Worm (Caenorhabditis elegans) whole organism, L4 larva: ENCODE data around the gene idhg-1.

Experiments
- D1046.2 ChIP-seq: fragments of 200-800 bp; sonication (Bioruptor generic); IDR thresholded peaks from 2 replicates; pipeline ENCODE4 v1.3.6; 2022; ENCODE audit warnings: missing genetic modification characterization, missing compliant biosample characterization
- F26F4.8 ChIP-seq: fragments of 200-800 bp; sonication (Bioruptor generic); conservative IDR thresholded peaks from 2 replicates; pipeline ENCODE4 v1.3.6; 2022; ENCODE audit warnings: missing genetic modification characterization, missing compliant biosample characterization
- F44E2.7 ChIP-seq: fragments of 200-800 bp; sonication (Bioruptor generic); IDR thresholded peaks from 2 replicates; pipeline ENCODE4 v2.1.2; 2022; ENCODE audit warnings: missing genetic modification characterization, missing compliant biosample characterization
- F49E8.2 ChIP-seq: sonication (generic microtip); optimal IDR thresholded peaks from 2 replicates; lab custom pipeline; 2016; ENCODE audit warnings: missing compliant biosample characterization, mild to moderate bottlenecking, missing genetic modification characterization, borderline replicate concordance
- R02D3.7 ChIP-seq: fragments of 150-350 bp; sonication (generic microtip); optimal IDR thresholded peaks from 3 replicates; lab custom pipeline; 2014; ENCODE audit warnings: missing biosample characterization, missing genetic modification characterization
- Y105C5A.15 ChIP-seq: fragments of 200-800 bp; sonication (Bioruptor generic); IDR thresholded peaks from 2 replicates; pipeline ENCODE4 v1.3.6; 2022; ENCODE audit warnings: missing genetic modification characterization, missing compliant biosample characterization
- Y48G9A.11 ChIP-seq: fragments of 200-800 bp; sonication (Bioruptor generic); IDR thresholded peaks from 2 replicates; pipeline ENCODE4 v1.3.6; 2022; ENCODE audit warnings: missing genetic modification reagents, missing genetic modification characterization, missing compliant biosample characterization
- Y5F2A.4 ChIP-seq: fragments of 200-800 bp; sonication (Bioruptor generic); optimal IDR thresholded peaks from 2 replicates; lab custom pipeline; 2018; ENCODE audit warnings: mild to moderate bottlenecking, missing genetic modification characterization, missing compliant biosample characterization
- Y75B8A.6 ChIP-seq: fragments of 200-800 bp; sonication (Bioruptor generic); IDR thresholded peaks from 2 replicates; pipeline ENCODE4 v1.3.6; 2022; ENCODE audit warnings: missing genetic modification reagents, missing genetic modification characterization, missing compliant biosample characterization
- ZK337.2 ChIP-seq: fragments of 200-800 bp; sonication (Bioruptor generic); IDR thresholded peaks from 2 replicates; pipeline ENCODE4 v1.3.6; 2022; ENCODE audit warnings: missing genetic modification reagents, missing genetic modification characterization, missing compliant biosample characterization
- aha-1 ChIP-seq: fragments of 150-350 bp; peaks from one replicate; lab custom pipeline; 2014; ENCODE audit warnings: missing biosample characterization, missing genetic modification characterization
- aly-2 ChIP-seq: sonication (generic microtip); optimal IDR thresholded peaks from 2 replicates; lab custom pipeline; 2018; ENCODE audit warnings: missing biosample characterization, missing genetic modification characterization
- ama-1 ChIP-seq: fragments of 150-350 bp; optimal IDR thresholded peaks from 2 replicates; lab custom pipeline; 2014; ENCODE audit warnings: inconsistent platforms, mixed read lengths
- attf-4 ChIP-seq: sonication (generic microtip); optimal IDR thresholded peaks from 3 replicates; lab custom pipeline; 2017; ENCODE audit warnings: missing biosample characterization, missing genetic modification characterization
- ceh-44 ChIP-seq: fragments of 200-800 bp; sonication (Bioruptor generic); IDR thresholded peaks from 2 replicates; pipeline ENCODE4 v1.3.6; 2022; ENCODE audit warnings: missing genetic modification reagents, missing genetic modification characterization, missing compliant biosample characterization
- daf-16 ChIP-seq, 3 experiments: sonication (generic microtip); optimal IDR thresholded peaks; 2 replicates each; lab custom pipeline; 2016 to 2017; ENCODE audit warnings: missing genetic modification characterization in 3 of 3, missing genetic modification reagents in 3 of 3, mild to moderate bottlenecking in 2 of 3, missing compliant biosample characterization in 2 of 3, missing biosample characterization in 1 of 3, moderate library complexity in 1 of 3
- daf-19 ChIP-seq: fragments of 200-800 bp; sonication (Bioruptor generic); conservative IDR thresholded peaks from 2 replicates; pipeline ENCODE4 v1.3.6; 2022; ENCODE audit warnings: missing genetic modification characterization, missing compliant biosample characterization
- dmd-9 ChIP-seq: fragments of 200-800 bp; sonication (Bioruptor generic); IDR thresholded peaks from 2 replicates; pipeline ENCODE4 v1.3.6; 2022; ENCODE audit warnings: missing genetic modification reagents, missing genetic modification characterization, missing compliant biosample characterization
- dpl-1 ChIP-seq: fragments of 150-350 bp; optimal IDR thresholded peaks from 2 replicates; lab custom pipeline; 2014; ENCODE audit warnings: missing biosample characterization, missing genetic modification reagents, missing genetic modification characterization
- fkh-10 ChIP-seq: fragments of 150-350 bp; optimal IDR thresholded peaks from 2 replicates; lab custom pipeline; 2014; ENCODE audit warnings: missing biosample characterization, missing genetic modification reagents, missing genetic modification characterization
- gei-8 ChIP-seq: fragments of 200-800 bp; sonication (Bioruptor generic); optimal IDR thresholded peaks from 2 replicates; lab custom pipeline; 2018; ENCODE audit warnings: mild to moderate bottlenecking, missing genetic modification characterization, missing compliant biosample characterization
- jun-1 ChIP-seq: fragments of 150-350 bp; optimal IDR thresholded peaks from 2 replicates; lab custom pipeline; 2014; ENCODE audit warnings: missing biosample characterization, missing genetic modification reagents, missing genetic modification characterization
- lim-7 ChIP-seq: fragments of 200-800 bp; sonication (Bioruptor generic); IDR thresholded peaks from 2 replicates; pipeline ENCODE4 v1.3.6; 2022; ENCODE audit warnings: missing genetic modification characterization, missing compliant biosample characterization
- lin-1 ChIP-seq: fragments of 200-800 bp; sonication (Bioruptor generic); IDR thresholded peaks from 2 replicates; pipeline ENCODE4 v1.3.6; 2022; ENCODE audit warnings: missing genetic modification reagents, missing genetic modification characterization, missing compliant biosample characterization
- lin-13 ChIP-seq: fragments of 150-350 bp; optimal IDR thresholded peaks from 2 replicates; lab custom pipeline; 2014; ENCODE audit warnings: missing biosample characterization, missing genetic modification reagents, missing genetic modification characterization
- lin-15B ChIP-seq: fragments of 150-350 bp; sonication (generic microtip); optimal IDR thresholded peaks from 3 replicates; lab custom pipeline; 2014; ENCODE audit warnings: missing biosample characterization, missing genetic modification characterization
- lin-29 ChIP-seq: fragments of 200-800 bp; sonication (Bioruptor generic); IDR thresholded peaks from 2 replicates; pipeline ENCODE4 v1.3.6; 2022; ENCODE audit warnings: missing genetic modification reagents, missing genetic modification characterization, missing compliant biosample characterization
- lin-39 ChIP-seq: fragments of 150-350 bp; optimal IDR thresholded peaks from 2 replicates; lab custom pipeline; 2014; ENCODE audit warnings: missing biosample characterization, missing genetic modification reagents, missing genetic modification characterization
- mes-2 ChIP-seq: sonication (generic microtip); optimal IDR thresholded peaks from 2 replicates; lab custom pipeline; 2016; ENCODE audit warnings: missing genotype, mild to moderate bottlenecking, missing genetic modification characterization, missing compliant biosample characterization; ENCODE audit not compliant: poor library complexity, severe bottlenecking
- mxl-2 ChIP-seq: fragments of 200-800 bp; sonication (Bioruptor generic); conservative IDR thresholded peaks from 2 replicates; pipeline ENCODE4 v1.3.6; 2022; ENCODE audit warnings: missing genetic modification reagents, missing genetic modification characterization, missing compliant biosample characterization
- nhr-111 ChIP-seq: fragments of 200-800 bp; sonication (Bioruptor generic); optimal IDR thresholded peaks from 2 replicates; lab custom pipeline; 2018; ENCODE audit warnings: mild to moderate bottlenecking, missing genetic modification characterization, missing compliant biosample characterization
- nhr-41 ChIP-seq: fragments of 200-800 bp; sonication (Bioruptor generic); IDR thresholded peaks from 2 replicates; pipeline ENCODE4 v1.3.6; 2022; ENCODE audit warnings: missing genetic modification reagents, missing genetic modification characterization, missing compliant biosample characterization
- nhr-42 ChIP-seq: fragments of 200-800 bp; sonication (Bioruptor generic); IDR thresholded peaks from 2 replicates; pipeline ENCODE4 v1.3.6; 2022; ENCODE audit warnings: missing genetic modification characterization, missing compliant biosample characterization
- nhr-77 ChIP-seq: fragments of 150-350 bp; optimal IDR thresholded peaks from 2 replicates; lab custom pipeline; 2014; ENCODE audit warnings: missing biosample characterization, missing genetic modification characterization
- php-3 ChIP-seq: fragments of 200-800 bp; sonication (Bioruptor generic); IDR thresholded peaks from 2 replicates; pipeline ENCODE4 v1.3.6; 2022; ENCODE audit warnings: missing genetic modification reagents, missing genetic modification characterization, missing compliant biosample characterization
- rbr-2 ChIP-seq: sonication (generic microtip); optimal IDR thresholded peaks from 2 replicates; lab custom pipeline; 2016; ENCODE audit warnings: missing genotype, missing genetic modification characterization, missing compliant biosample characterization
- saeg-2 ChIP-seq: fragments of 200-800 bp; sonication (Bioruptor generic); IDR thresholded peaks from 2 replicates; pipeline ENCODE4 v1.3.6; 2022; ENCODE audit warnings: missing genetic modification reagents, missing genetic modification characterization, missing compliant biosample characterization
- skn-1 ChIP-seq: fragments of 150-350 bp; optimal IDR thresholded peaks from 2 replicates; lab custom pipeline; 2014; ENCODE audit warnings: missing biosample characterization, missing genetic modification characterization
- snpc-4 ChIP-seq: fragments of 150-350 bp; optimal IDR thresholded peaks from 2 replicates; lab custom pipeline; 2014; ENCODE audit warnings: missing biosample characterization, missing genetic modification characterization
- spr-1 ChIP-seq: sonication (generic microtip); optimal IDR thresholded peaks from 2 replicates; lab custom pipeline; 2016; ENCODE audit warnings: mild to moderate bottlenecking, missing genetic modification characterization, missing compliant biosample characterization
- spr-3 ChIP-seq: fragments of 200-800 bp; sonication (Bioruptor generic); optimal IDR thresholded peaks from 2 replicates; lab custom pipeline; 2018; ENCODE audit warnings: mild to moderate bottlenecking, missing genetic modification characterization, missing compliant biosample characterization
- unc-62 ChIP-seq, 3 experiments: fragments of 150-350 bp in 1 of 3; sonication (generic microtip); optimal IDR thresholded peaks in 2 of 3; peaks in 1 of 3; 1 replicate in 1 of 3; 2 replicates in 2 of 3; lab custom pipeline; 2014 to 2017; ENCODE audit warnings: missing biosample characterization in 3 of 3, missing genetic modification characterization in 3 of 3, missing genetic modification reagents in 3 of 3, missing genotype in 1 of 3
- zag-1 ChIP-seq: fragments of 150-350 bp; optimal IDR thresholded peaks from 2 replicates; lab custom pipeline; 2014; ENCODE audit warnings: missing biosample characterization, missing genetic modification characterization
- zfp-2 ChIP-seq: sonication (generic microtip); optimal IDR thresholded peaks from 2 replicates; lab custom pipeline; 2016; ENCODE audit warnings: mild to moderate bottlenecking, missing genetic modification characterization, missing compliant biosample characterization
- zip-11 ChIP-seq: fragments of 200-800 bp; sonication (Bioruptor generic); IDR thresholded peaks from 2 replicates; pipeline ENCODE4 v1.3.6; 2022; ENCODE audit warnings: missing genetic modification characterization, missing compliant biosample characterization
- ztf-11 ChIP-seq: fragments of 150-350 bp; optimal IDR thresholded peaks from 2 replicates; lab custom pipeline; 2014; ENCODE audit warnings: missing biosample characterization, missing genetic modification characterization

Gene idhg-1

ce11 chrIII:4544959-4545358 is 23.6 kb upstream of the idhg-1 start, which contains the start of gene M88.3:
Gene M88.3 (minus strand): TSS chrIII:4545059.
- no peak for TF ChIP-seq zip-11
- no peak for TF ChIP-seq Y48G9A.11
- TF ChIP-seq mxl-2: no peak
- no peak for TF ChIP-seq nhr-42 (GFP tag; lab: Robert Waterston, UW)
- no peak for TF ChIP-seq D1046.2
- no peak for TF ChIP-seq unc-62 (GFP tag; optimal IDR thresholded peaks at IDR 0.05 in 1 of 2; lab: Kevin White, UChicago)
- TF ChIP-seq unc-62 (tag; optimal IDR thresholded peaks at IDR 0.05; lab: Kevin White, UChicago): no peak
- TF ChIP-seq php-3: no peak
- TF ChIP-seq spr-1 (tag; lab: Kevin White, UChicago): no peak
- TF ChIP-seq lin-1 (GFP tag; lab: Robert Waterston, UW): no peak
- TF ChIP-seq R02D3.7 (tag; lab: Kevin White, UChicago): no peak
- TF ChIP-seq saeg-2 (GFP tag; lab: Robert Waterston, UW): no peak
- TF ChIP-seq fkh-10 (GFP tag; lab: Kevin White, UChicago): no peak
- no peak for TF ChIP-seq ZK337.2 (GFP tag; lab: Robert Waterston, UW)
- TF ChIP-seq nhr-111 (GFP tag; lab: Kevin White, UChicago): no peak

- TF ChIP-seq unc-62 (GFP tag; optimal IDR thresholded peaks at IDR 0.05 in 1 of 2; lab: Kevin White, UChicago) (peak in 1 of 2 experiments; percentile 2), unc-62 (tag; optimal IDR thresholded peaks at IDR 0.05; lab: Kevin White, UChicago) (no peak), spr-3 (no peak)
These were observed 19.9 kb upstream of the idhg-1 start, which contains the start of gene M88.4 for ce11 chrIII:4548739-4549138. Gene M88.4 (plus strand): TSS chrIII:4549039.

- TF ChIP-seq skn-1 (tag; lab: Kevin White, UChicago) (no peak), daf-16 (GFP tag; optimal IDR thresholded peaks at IDR 0.05; lab: Kevin White, UChicago) (peak in 1 of 2 experiments; percentile 61), daf-16 (tag; optimal IDR thresholded peaks at IDR 0.05; lab: Kevin White, UChicago) (peak; percentile 82), Y48G9A.11 (no peak), aly-2 (tag; lab: Kevin White, UChicago) (no peak), rbr-2 (tag; lab: Kevin White, UChicago) (peak; percentile 72), gei-8 (no peak), attf-4 (tag; lab: Kevin White, UChicago) (no peak), dpl-1 (GFP tag; lab: Kevin White, UChicago) (peak; percentile 46), lim-7 (GFP tag; lab: Robert Waterston, UW) (no peak), unc-62 (GFP tag; optimal IDR thresholded peaks at IDR 0.05 in 1 of 2; lab: Kevin White, UChicago) (peak in 1 of 2 experiments; percentile 36), unc-62 (tag; optimal IDR thresholded peaks at IDR 0.05; lab: Kevin White, UChicago) (no peak), Y105C5A.15 (GFP tag; lab: Robert Waterston, UW) (no peak), daf-19 (GFP tag; lab: Robert Waterston, UW) (no peak), dmd-9 (no peak), zag-1 (tag; lab: Kevin White, UChicago) (no peak), mes-2 (tag; lab: Kevin White, UChicago) (peak; percentile 56), Y5F2A.4 (GFP tag; lab: Kevin White, UChicago) (no peak), snpc-4 (tag; lab: Kevin White, UChicago) (no peak), lin-13 (GFP tag; lab: Kevin White, UChicago) (peak; percentile 74), saeg-2 (GFP tag; lab: Robert Waterston, UW) (no peak), aha-1 (tag; lab: Kevin White, UChicago) (peak; percentile 97), lin-15B (no peak), nhr-41 (peak; percentile 87; the same call in 1 of the 2 replicates), ama-1 (lab: Kevin White, UChicago) (no peak), F49E8.2 (no peak), ceh-44 (GFP tag; lab: Robert Waterston, UW) (0 out of 2 replicates have a peak, but pooled peaks have one; percentile 17), php-3 (no peak; the same call in 1 of the 2 replicates), jun-1 (tag; lab: Kevin White, UChicago) (no peak), mxl-2 (no peak), lin-29 (no peak), nhr-77 (tag; lab: Kevin White, UChicago) (peak; percentile 83), F26F4.8 (no peak), zfp-2 (tag; lab: Kevin White, UChicago) (no peak), lin-39 (tag; lab: Kevin White, UChicago) (no peak), zip-11 (no peak), F44E2.7 (no peak), fkh-10 (GFP tag; lab: Kevin White, UChicago) (peak; percentile 31), Y75B8A.6 (GFP tag; lab: Robert Waterston, UW) (no peak), ztf-11 (tag; lab: Kevin White, UChicago) (no peak)
These were observed 16.6 kb upstream of the idhg-1 start for ce11 chrIII:4551963-4552362.
